Worm (Caenorhabditis elegans): ENCODE data around the gene mrg-1.

mrg-1 gene

DNA sequence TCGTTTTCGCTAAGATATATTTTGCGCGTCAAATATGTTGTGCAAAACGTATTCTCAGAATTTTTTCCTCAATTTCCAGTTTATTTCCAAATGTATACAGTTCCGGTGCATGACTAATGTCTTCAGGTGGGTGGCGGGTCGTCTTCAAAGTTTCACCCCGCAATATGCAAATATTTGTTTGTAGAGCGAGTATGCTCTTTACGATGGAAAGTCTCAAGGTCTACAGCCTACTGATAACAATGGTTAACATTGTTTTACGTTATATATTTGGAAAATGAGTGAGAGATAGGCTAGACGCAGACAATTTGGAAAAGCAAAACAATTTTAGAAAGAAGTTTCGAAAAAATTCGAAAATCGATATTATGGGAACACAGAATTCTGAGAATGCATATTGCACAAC is 43.4 kb upstream of the mrg-1 start:
- TF ChIP-seq ceh-83 (GFP tag; optimal IDR thresholded peaks at IDR 0.05) (no peak), ceh-39 (tag; optimal IDR thresholded peaks at IDR 0.05) (no peak)

- TF ChIP-seq ces-1 (GFP tag; optimal IDR thresholded peaks at IDR 0.05): peak; percentile 62
- TF ChIP-seq blmp-1 (tag; optimal IDR thresholded peaks at IDR 0.05): no peak
Measured at ce11 chrIII:12916459-12916858, 42.0 kb upstream of the mrg-1 start.

- TF ChIP-seq cnd-1 (tag; optimal IDR thresholded peaks at IDR 0.05): no peak
- no peak for TF ChIP-seq zip-8 (tag; optimal IDR thresholded peaks at IDR 0.05)
- TF ChIP-seq tbx-8 (GFP tag; optimal IDR thresholded peaks at IDR 0.05): no peak
- TF ChIP-seq nhr-28 (tag; optimal IDR thresholded peaks at IDR 0.05): no peak
- TF ChIP-seq elt-1 (tag; optimal IDR thresholded peaks at IDR 0.05; ENCODE audit: borderline replicate concordance, insufficient read depth): no peak
- TF ChIP-seq lsy-2 (tag; optimal IDR thresholded peaks at IDR 0.05): no peak
- no peak for TF ChIP-seq ham-2 (GFP tag; optimal IDR thresholded peaks at IDR 0.05)
- TF ChIP-seq nhr-237 (tag; optimal IDR thresholded peaks at IDR 0.05): no peak
Measured at ce11 chrIII:12910365-12910764, 35.9 kb upstream of the mrg-1 start, which contains the start of gene flp-14. Gene flp-14 (plus strand): TSS chrIII:12910510.

- TF ChIP-seq flh-1 (GFP tag; optimal IDR thresholded peaks at IDR 0.05) (no peak), mls-2 (tag; optimal IDR thresholded peaks at IDR 0.05) (no peak), unc-39 (tag; optimal IDR thresholded peaks at IDR 0.05) (no peak), sptf-1 (tag; optimal IDR thresholded peaks at IDR 0.05) (no peak), drap-1 (GFP tag; optimal IDR thresholded peaks at IDR 0.05) (no peak), cnd-1 (tag; optimal IDR thresholded peaks at IDR 0.05) (no peak), ceh-39 (tag; optimal IDR thresholded peaks at IDR 0.05) (no peak), lin-32 (GFP tag; optimal IDR thresholded peaks at IDR 0.05) (no peak), unc-120 (tag; optimal IDR thresholded peaks at IDR 0.05; ENCODE audit: poor library complexity, severe bottlenecking) (no peak), nhr-76 (tag; optimal IDR thresholded peaks at IDR 0.05) (no peak), sem-2 (GFP tag; optimal IDR thresholded peaks at IDR 0.05) (no peak), mep-1 (tag; optimal IDR thresholded peaks at IDR 0.05) (no peak)
Measured at ce11 chrIII:12907218-12907617, 32.8 kb upstream of the mrg-1 start.

ce11 chrIII:12906611-12907037 is 32.2 kb upstream of the mrg-1 start:
- no peak for TF ChIP-seq ztf-11 (tag; optimal IDR thresholded peaks at IDR 0.05)
- no peak for TF ChIP-seq sptf-1 (tag; optimal IDR thresholded peaks at IDR 0.05)
- TF ChIP-seq lsy-2 (tag; optimal IDR thresholded peaks at IDR 0.05): no peak
- TF ChIP-seq unc-39 (tag; optimal IDR thresholded peaks at IDR 0.05): no peak
- no peak for TF ChIP-seq flh-1 (GFP tag; optimal IDR thresholded peaks at IDR 0.05)
- no peak for TF ChIP-seq unc-120 (tag; optimal IDR thresholded peaks at IDR 0.05; ENCODE audit: poor library complexity, severe bottlenecking)
- no peak for TF ChIP-seq cnd-1 (tag; optimal IDR thresholded peaks at IDR 0.05)
- TF ChIP-seq elt-3 (tag; optimal IDR thresholded peaks at IDR 0.05): no peak
- TF ChIP-seq blmp-1 (tag; optimal IDR thresholded peaks at IDR 0.05): no peak
- no peak for TF ChIP-seq pha-4 (tag; optimal IDR thresholded peaks at IDR 0.05)
- no peak for TF ChIP-seq ceh-83 (GFP tag; optimal IDR thresholded peaks at IDR 0.05)
- no peak for TF ChIP-seq nhr-28 (tag; optimal IDR thresholded peaks at IDR 0.05)
- TF ChIP-seq drap-1 (GFP tag; optimal IDR thresholded peaks at IDR 0.05): no peak
- TF ChIP-seq elt-1 (tag; optimal IDR thresholded peaks at IDR 0.05; ENCODE audit: borderline replicate concordance, insufficient read depth): no peak
- no peak for TF ChIP-seq ham-2 (GFP tag; optimal IDR thresholded peaks at IDR 0.05)
- no peak for TF ChIP-seq mab-5 (tag; optimal IDR thresholded peaks at IDR 0.05)
- no peak for TF ChIP-seq snpc-4 (tag; optimal IDR thresholded peaks at IDR 0.05)

DNA sequence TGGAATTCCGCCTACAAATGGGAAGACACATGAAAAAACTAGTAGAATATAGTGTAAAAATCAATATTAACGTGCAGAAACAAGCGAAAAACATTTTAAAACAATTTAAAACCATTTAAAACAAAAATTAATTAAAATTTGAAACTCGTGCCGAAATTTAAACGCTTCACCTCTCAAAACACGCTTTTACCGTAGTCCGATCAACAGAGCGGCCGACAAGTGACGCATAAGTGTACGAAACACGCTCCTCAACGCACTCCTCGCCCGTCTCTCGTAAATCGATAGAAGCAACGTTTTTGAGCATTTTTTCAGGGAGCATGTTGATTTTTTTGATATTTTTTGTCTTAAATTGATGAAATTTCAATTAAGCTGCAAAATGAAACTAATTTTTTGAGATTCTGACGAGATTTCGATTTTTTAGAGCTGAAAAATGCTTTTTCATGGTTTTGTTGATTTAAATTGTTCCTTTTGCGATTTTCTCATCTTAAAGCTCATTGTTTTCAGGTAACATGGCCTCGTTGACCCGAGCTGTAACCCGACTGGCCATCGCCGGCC is 30.6 kb upstream of the mrg-1 start, which contains the start of gene cox-5A:
cox-5A (plus strand) TSS at position 505 of the 555 bp plus-strand sequence.
- peak; percentile 80 for TF ChIP-seq mab-5 (tag; optimal IDR thresholded peaks at IDR 0.05)
- TF ChIP-seq mls-2 (tag; optimal IDR thresholded peaks at IDR 0.05): peak; percentile 89
- peak; percentile 97 for TF ChIP-seq nhr-237 (tag; optimal IDR thresholded peaks at IDR 0.05)
- TF ChIP-seq sptf-1 (tag; optimal IDR thresholded peaks at IDR 0.05): peak; percentile 90
- TF ChIP-seq snpc-4 (tag; optimal IDR thresholded peaks at IDR 0.05): no peak
- no peak for TF ChIP-seq nhr-28 (tag; optimal IDR thresholded peaks at IDR 0.05)
- TF ChIP-seq hlh-1 (tag; optimal IDR thresholded peaks at IDR 0.05): peak; percentile 81
- peak; percentile 100 for TF ChIP-seq lsy-2 (tag; optimal IDR thresholded peaks at IDR 0.05)
- TF ChIP-seq unc-39 (tag; optimal IDR thresholded peaks at IDR 0.05): no peak
- peak; percentile 75 for TF ChIP-seq M03D4.4 (tag; optimal IDR thresholded peaks at IDR 0.05)
- TF ChIP-seq sem-2 (GFP tag; optimal IDR thresholded peaks at IDR 0.05): no peak
- no peak for TF ChIP-seq nhr-12 (tag; optimal IDR thresholded peaks at IDR 0.05)
- TF ChIP-seq ceh-39 (tag; optimal IDR thresholded peaks at IDR 0.05): peak; percentile 98
- TF ChIP-seq drap-1 (GFP tag; optimal IDR thresholded peaks at IDR 0.05): peak; percentile 73
- no peak for TF ChIP-seq tbx-8 (GFP tag; optimal IDR thresholded peaks at IDR 0.05)
- peak; percentile 9 for TF ChIP-seq nhr-76 (tag; optimal IDR thresholded peaks at IDR 0.05)
- TF ChIP-seq blmp-1 (tag; optimal IDR thresholded peaks at IDR 0.05): no peak
- peak; percentile 76 for TF ChIP-seq ceh-43 (GFP tag; optimal IDR thresholded peaks at IDR 0.05)
- TF ChIP-seq ztf-11 (tag; optimal IDR thresholded peaks at IDR 0.05): peak; percentile 78
- peak; percentile 59 for TF ChIP-seq ham-2 (GFP tag; optimal IDR thresholded peaks at IDR 0.05)
- TF ChIP-seq lin-32 (GFP tag; optimal IDR thresholded peaks at IDR 0.05): no peak
- TF ChIP-seq bed-3 (GFP tag; optimal IDR thresholded peaks at IDR 0.05): no peak
- peak; percentile 99 for TF ChIP-seq lin-13 (tag; optimal IDR thresholded peaks at IDR 0.05)
- peak; percentile 83 for TF ChIP-seq unc-62 (GFP tag; optimal IDR thresholded peaks at IDR 0.05)
- TF ChIP-seq nhr-2 (tag; optimal IDR thresholded peaks at IDR 0.05): peak; percentile 40
- peak; percentile 76 for TF ChIP-seq ceh-83 (GFP tag; optimal IDR thresholded peaks at IDR 0.05)
- TF ChIP-seq ces-1 (GFP tag; optimal IDR thresholded peaks at IDR 0.05): peak; percentile 96
- peak; percentile 40 for TF ChIP-seq unc-120 (tag; optimal IDR thresholded peaks at IDR 0.05; ENCODE audit: poor library complexity, severe bottlenecking)
- no peak for TF ChIP-seq elt-1 (tag; optimal IDR thresholded peaks at IDR 0.05; ENCODE audit: borderline replicate concordance, insufficient read depth)
- no peak for TF ChIP-seq flh-1 (GFP tag; optimal IDR thresholded peaks at IDR 0.05)
- no peak for TF ChIP-seq zip-8 (tag; optimal IDR thresholded peaks at IDR 0.05)
